Fruit fly (Drosophila melanogaster) whole organism, embryonic: ENCODE results near the gene CG14043.

Experiments
- Abd-B ChIP-seq: fragments of 200-800 bp; sonication (Bioruptor generic); optimal IDR thresholded peaks from 2 replicates; lab custom pipeline; 2018; ENCODE audit warnings: missing biosample characterization, mild to moderate bottlenecking, missing genetic modification characterization, moderate library complexity
- BtbVII ChIP-seq: fragments of 200-800 bp; sonication (Bioruptor generic); optimal IDR thresholded peaks from 3 replicates; lab custom pipeline; 2017; ENCODE audit warnings: missing biosample characterization, mild to moderate bottlenecking, missing genetic modification characterization
- CG10147 ChIP-seq: fragments of 200-800 bp; sonication (Bioruptor generic); optimal IDR thresholded peaks from 2 replicates; lab custom pipeline; 2019; ENCODE audit warnings: missing biosample characterization, mild to moderate bottlenecking, missing genetic modification characterization, moderate library complexity
- CG1024 ChIP-seq: fragments of 200-800 bp; sonication (Bioruptor generic); IDR thresholded peaks from 2 replicates; pipeline ENCODE4 v1.3.6; 2022; ENCODE audit warnings: missing biosample characterization, missing genetic modification characterization
- CG10274 ChIP-seq: fragments of 200-800 bp; sonication (Bioruptor generic); optimal IDR thresholded peaks from 3 replicates; lab custom pipeline; 2017; ENCODE audit warnings: missing biosample characterization, mild to moderate bottlenecking, missing genetic modification characterization
- CG10979 ChIP-seq: fragments of 200-800 bp; sonication (Bioruptor generic); optimal IDR thresholded peaks from 2 replicates; lab custom pipeline; 2018; ENCODE audit warnings: missing biosample characterization, mild to moderate bottlenecking, missing genetic modification characterization, moderate library complexity
- CG11456 ChIP-seq: fragments of 200-800 bp; sonication (Bioruptor generic); IDR thresholded peaks from 3 replicates; pipeline ENCODE4 v1.3.6; 2022; ENCODE audit warnings: missing biosample characterization, missing genetic modification characterization
- CG13775 ChIP-seq: fragments of 200-800 bp; sonication (Bioruptor generic); optimal IDR thresholded peaks from 3 replicates; lab custom pipeline; 2017; ENCODE audit warnings: missing biosample characterization, mild to moderate bottlenecking, missing genetic modification characterization
- CG14441 ChIP-seq: fragments of 200-800 bp; sonication (Bioruptor generic); IDR thresholded peaks from 2 replicates; pipeline ENCODE4 v1.3.6; 2022; ENCODE audit warnings: missing biosample characterization, missing genetic modification characterization
- CG15269 ChIP-seq: fragments of 200-800 bp; sonication (Bioruptor generic); optimal IDR thresholded peaks from 2 replicates; lab custom pipeline; 2018; ENCODE audit warnings: missing biosample characterization, mild to moderate bottlenecking, missing genetic modification characterization, moderate library complexity
- CG1832 ChIP-seq: fragments of 200-800 bp; sonication (Bioruptor generic); optimal IDR thresholded peaks from 2 replicates; lab custom pipeline; 2017; ENCODE audit warnings: missing biosample characterization, mild to moderate bottlenecking, missing genetic modification characterization, inconsistent platforms
- CG18619 ChIP-seq: fragments of 200-800 bp; sonication (Bioruptor generic); optimal IDR thresholded peaks from 3 replicates; lab custom pipeline; 2017; ENCODE audit warnings: missing biosample characterization, mild to moderate bottlenecking, missing genetic modification characterization
- CG2116 ChIP-seq: fragments of 200-800 bp; sonication (Bioruptor generic); optimal IDR thresholded peaks from 3 replicates; lab custom pipeline; 2018; ENCODE audit warnings: missing biosample characterization, mild to moderate bottlenecking, missing genetic modification characterization
- CG2129 ChIP-seq: fragments of 200-800 bp; sonication (Bioruptor generic); IDR thresholded peaks from 2 replicates; pipeline ENCODE4 v1.3.6; 2022; ENCODE audit warnings: missing biosample characterization, missing genetic modification characterization; ENCODE audit not compliant: partially characterized antibody
- CG3407 ChIP-seq: fragments of 200-800 bp; sonication (Bioruptor generic); optimal IDR thresholded peaks from 2 replicates; lab custom pipeline; 2018; ENCODE audit warnings: missing biosample characterization, mild to moderate bottlenecking, missing genetic modification characterization
- CG42726 ChIP-seq: fragments of 200-800 bp; sonication (Bioruptor generic); IDR thresholded peaks from 2 replicates; pipeline ENCODE4 v1.3.6; 2022; ENCODE audit warnings: missing biosample characterization, missing genetic modification characterization; ENCODE audit not compliant: partially characterized antibody
- CG6791 ChIP-seq: fragments of 200-800 bp; sonication (Bioruptor generic); IDR thresholded peaks from 3 replicates; pipeline ENCODE4 v1.3.6; 2022; ENCODE audit warnings: missing biosample characterization, missing genetic modification characterization; ENCODE audit not compliant: partially characterized antibody
- CG6854 ChIP-seq: fragments of 200-800 bp; sonication (Bioruptor generic); optimal IDR thresholded peaks from 3 replicates; lab custom pipeline; 2017; ENCODE audit warnings: missing biosample characterization, mild to moderate bottlenecking, missing genetic modification characterization
- CG7372 ChIP-seq: fragments of 200-800 bp; sonication (Bioruptor generic); IDR thresholded peaks from 2 replicates; pipeline ENCODE4 v1.3.6; 2022; ENCODE audit warnings: missing biosample characterization, missing genetic modification characterization
- D ChIP-seq, 2 experiments: fragments of 200-800 bp in 1 of 2; fragments of >200 bp in 1 of 2; sonication (Bioruptor generic) in 1 of 2; optimal IDR thresholded peaks; 2 replicates in 1 of 2; 3 replicates in 1 of 2; lab custom pipeline; 2017; ENCODE audit warnings: mild to moderate bottlenecking in 1 of 2, missing biosample characterization in 1 of 2, missing genetic modification characterization in 1 of 2, missing genetic modification reagents in 1 of 2
- ERR ChIP-seq: fragments of 200-800 bp; sonication (Bioruptor generic); optimal IDR thresholded peaks from 2 replicates; lab custom pipeline; 2016; ENCODE audit warnings: missing biosample characterization, missing genetic modification characterization
- Ets97D ChIP-seq: fragments of 200-800 bp; sonication (Bioruptor generic); optimal IDR thresholded peaks from 3 replicates; lab custom pipeline; 2016; ENCODE audit warnings: missing biosample characterization, missing genetic modification characterization
- Gug ChIP-seq: fragments of 200-800 bp; sonication (Bioruptor generic); IDR thresholded peaks from 4 replicates; pipeline ENCODE4 v1.3.6; 2022; ENCODE audit warnings: missing biosample characterization, missing genetic modification characterization
- HmgD ChIP-seq: fragments of 200-800 bp; sonication (Bioruptor generic); optimal IDR thresholded peaks from 3 replicates; lab custom pipeline; 2016; ENCODE audit warnings: missing biosample characterization, missing genetic modification characterization
- MESR4 ChIP-seq: fragments of 200-800 bp; sonication (Bioruptor generic); optimal IDR thresholded peaks from 2 replicates; lab custom pipeline; 2018; ENCODE audit warnings: missing biosample characterization, mild to moderate bottlenecking, missing genetic modification characterization, moderate library complexity
- Mrtf ChIP-seq: fragments of 200-800 bp; sonication (Bioruptor generic); IDR thresholded peaks from 3 replicates; pipeline ENCODE4 v1.3.6; 2022; ENCODE audit warnings: missing biosample characterization, missing genetic modification characterization
- NFAT ChIP-seq: fragments of 200-800 bp; sonication (Bioruptor generic); IDR thresholded peaks from 2 replicates; pipeline ENCODE4 v1.3.6; 2022; ENCODE audit warnings: missing biosample characterization, missing genetic modification characterization
- Oli ChIP-seq: fragments of 200-800 bp; sonication (Bioruptor generic); optimal IDR thresholded peaks from 2 replicates; lab custom pipeline; 2018; ENCODE audit warnings: missing biosample characterization, mild to moderate bottlenecking, missing genetic modification characterization, moderate library complexity
- Usf ChIP-seq: fragments of 200-800 bp; sonication (Bioruptor generic); optimal IDR thresholded peaks from 2 replicates; lab custom pipeline; 2017; ENCODE audit warnings: missing genotype, missing biosample characterization, missing genetic modification characterization
- Vsx1 ChIP-seq: fragments of 200-800 bp; sonication (Bioruptor generic); optimal IDR thresholded peaks from 2 replicates; lab custom pipeline; 2017; ENCODE audit warnings: missing biosample characterization, mild to moderate bottlenecking, missing genetic modification characterization, missing genetic modification reagents
- ab ChIP-seq: fragments of 200-800 bp; sonication (Bioruptor generic); optimal IDR thresholded peaks from 2 replicates; lab custom pipeline; 2016; ENCODE audit warnings: missing biosample characterization, missing genetic modification characterization
- abd-A ChIP-seq: fragments of 200-800 bp; sonication (Bioruptor generic); optimal IDR thresholded peaks from 3 replicates; lab custom pipeline; 2019; ENCODE audit warnings: missing biosample characterization, mild to moderate bottlenecking, missing genetic modification characterization, moderate library complexity
- caup ChIP-seq: fragments of 200-800 bp; sonication (Bioruptor generic); optimal IDR thresholded peaks from 3 replicates; lab custom pipeline; 2017; ENCODE audit warnings: missing biosample characterization, mild to moderate bottlenecking, missing genetic modification characterization, moderate library complexity; ENCODE audit not compliant: severe bottlenecking
- cg ChIP-seq: fragments of 200-800 bp; sonication (Bioruptor generic); optimal IDR thresholded peaks from 3 replicates; lab custom pipeline; 2019; ENCODE audit warnings: missing biosample characterization, mild to moderate bottlenecking, missing genetic modification characterization, moderate library complexity
- crol ChIP-seq: fragments of 200-800 bp; sonication (Bioruptor generic); IDR thresholded peaks from 2 replicates; pipeline ENCODE4 v1.3.6; 2022; ENCODE audit warnings: missing biosample characterization, missing genetic modification characterization
- da ChIP-seq: fragments of 200-800 bp; sonication (Bioruptor generic); optimal IDR thresholded peaks from 2 replicates; lab custom pipeline; 2016; ENCODE audit warnings: missing biosample characterization, missing genetic modification characterization
- en ChIP-seq: fragments of 200-800 bp; sonication (Bioruptor generic); optimal IDR thresholded peaks from 2 replicates; lab custom pipeline; 2016; ENCODE audit warnings: missing biosample characterization, missing genetic modification characterization
- eyg ChIP-seq: fragments of 200-800 bp; sonication (Bioruptor generic); optimal IDR thresholded peaks from 3 replicates; lab custom pipeline; 2016; ENCODE audit warnings: missing biosample characterization, missing genetic modification characterization
- inv ChIP-seq: fragments of 200-800 bp; sonication (Bioruptor generic); IDR thresholded peaks from 2 replicates; pipeline ENCODE4 v1.3.6; 2022; ENCODE audit warnings: missing biosample characterization, missing genetic modification characterization; ENCODE audit not compliant: partially characterized antibody
- jigr1 ChIP-seq: fragments of 200-800 bp; sonication (Bioruptor generic); IDR thresholded peaks from 3 replicates; pipeline ENCODE4 v1.3.6; 2022; ENCODE audit warnings: missing biosample characterization, missing genetic modification characterization
- lmd ChIP-seq: fragments of 200-800 bp; sonication (Bioruptor generic); IDR thresholded peaks from 2 replicates; pipeline ENCODE4 v1.3.6; 2022; ENCODE audit warnings: missing biosample characterization, missing genetic modification characterization
- psq ChIP-seq: fragments of 200-800 bp; sonication (Bioruptor generic); optimal IDR thresholded peaks from 2 replicates; lab custom pipeline; 2017; ENCODE audit warnings: missing biosample characterization, missing genetic modification characterization
- seq ChIP-seq: fragments of 200-800 bp; sonication (Bioruptor generic); IDR thresholded peaks from 2 replicates; pipeline ENCODE4 v1.3.6; 2022; ENCODE audit warnings: missing biosample characterization, missing genetic modification characterization
- trh ChIP-seq: fragments of 200-800 bp; sonication (Bioruptor generic); optimal IDR thresholded peaks from 2 replicates; lab custom pipeline; 2016; ENCODE audit warnings: missing biosample characterization, missing genetic modification characterization
- tup ChIP-seq: fragments of 200-800 bp; sonication (Bioruptor generic); optimal IDR thresholded peaks from 2 replicates; lab custom pipeline; 2016; ENCODE audit warnings: missing biosample characterization, mild to moderate bottlenecking, missing genetic modification characterization, moderate library complexity
- tx ChIP-seq: fragments of 200-800 bp; sonication (Bioruptor generic); optimal IDR thresholded peaks from 2 replicates; lab custom pipeline; 2016; ENCODE audit warnings: missing biosample characterization, missing genetic modification characterization
- vvl ChIP-seq: fragments of 200-800 bp; sonication (Bioruptor generic); IDR thresholded peaks from 2 replicates; pipeline ENCODE4 v1.3.6; 2022; ENCODE audit warnings: missing biosample characterization, missing genetic modification characterization
- wek ChIP-seq: fragments of 200-800 bp; sonication (Bioruptor generic); optimal IDR thresholded peaks from 3 replicates; lab custom pipeline; 2018; ENCODE audit warnings: missing biosample characterization, mild to moderate bottlenecking, missing genetic modification characterization, moderate library complexity
- zfh1 ChIP-seq: fragments of 200-800 bp; sonication (Bioruptor generic); IDR thresholded peaks from 3 replicates; pipeline ENCODE4 v1.3.6; 2022; ENCODE audit warnings: missing biosample characterization, missing genetic modification characterization

CG14043 gene

dm6 chr2L:4999389-5000032 lies 28.0 kb downstream of the CG14043 start (continued):
- no peak for TF ChIP-seq CG42726 (GFP tag; lab: Robert Waterston, UW)
- TF ChIP-seq CG10979 (tag; lab: Kevin White, UChicago), result peak; percentile 61
- peak; percentile 82 for TF ChIP-seq lmd
- TF ChIP-seq D (optimal IDR thresholded peaks at IDR 0.05; lab: Kevin White, UChicago), result no peak
- TF ChIP-seq D (GFP tag; optimal IDR thresholded peaks at IDR 0.05; lab: Kevin White, UChicago), result peak; percentile 41
- no peak for TF ChIP-seq psq (GFP tag; lab: Kevin White, UChicago)
- peak; percentile 46 for TF ChIP-seq Usf
- TF ChIP-seq CG7372 (GFP tag; lab: Robert Waterston, UW), result peak; percentile 63
- TF ChIP-seq caup (GFP tag; lab: Kevin White, UChicago), result peak; percentile 41
- peak; percentile 74 for TF ChIP-seq Oli (tag; lab: Kevin White, UChicago)
- no peak for TF ChIP-seq CG2129 (GFP tag; lab: Robert Waterston, UW)
- TF ChIP-seq crol (GFP tag; lab: Robert Waterston, UW), result no peak
- TF ChIP-seq CG11456 (GFP tag; lab: Robert Waterston, UW), result peak; percentile 71
- peak; percentile 44; the same call in 1 of the 2 replicates for TF ChIP-seq seq (GFP tag; lab: Robert Waterston, UW)
- TF ChIP-seq tx (GFP tag; lab: Kevin White, UChicago), result peak; percentile 22
- no peak for TF ChIP-seq Ets97D (GFP tag; lab: Kevin White, UChicago)
- no peak for TF ChIP-seq da (GFP tag; lab: Kevin White, UChicago)
- TF ChIP-seq en (GFP tag; lab: Kevin White, UChicago), result peak; percentile 16
- no peak for TF ChIP-seq cg (GFP tag; lab: Kevin White, UChicago)
- TF ChIP-seq CG13775 (GFP tag; lab: Kevin White, UChicago), result peak; percentile 58
- TF ChIP-seq jigr1 (GFP tag; lab: Robert Waterston, UW), result no peak
- TF ChIP-seq ERR (GFP tag; lab: Kevin White, UChicago), result peak; percentile 12
- peak; percentile 48 for TF ChIP-seq CG18619 (GFP tag; lab: Kevin White, UChicago)
- no peak for TF ChIP-seq ab (GFP tag; lab: Kevin White, UChicago)
- TF ChIP-seq BtbVII (GFP tag; lab: Kevin White, UChicago), result peak; percentile 70
- TF ChIP-seq CG10274 (GFP tag; lab: Kevin White, UChicago), result peak; percentile 28
- TF ChIP-seq trh, result peak; percentile 8
- peak; percentile 80 for TF ChIP-seq CG15269
- peak; percentile 85 for TF ChIP-seq Gug (GFP tag; lab: Robert Waterston, UW)
- no peak for TF ChIP-seq CG6791 (GFP tag; lab: Robert Waterston, UW)
- TF ChIP-seq vvl (GFP tag; lab: Robert Waterston, UW), result peak; percentile 90
- peak; percentile 77; the same call in 2 of the 3 replicates for TF ChIP-seq Mrtf (GFP tag; lab: Robert Waterston, UW)
- no peak for TF ChIP-seq Abd-B
- no peak for TF ChIP-seq CG2116 (GFP tag; lab: Kevin White, UChicago)
- TF ChIP-seq abd-A, result no peak
- no peak for TF ChIP-seq CG1832
- no peak for TF ChIP-seq inv (GFP tag; lab: Robert Waterston, UW)
- peak; percentile 36 for TF ChIP-seq CG6854
- peak; percentile 42 for TF ChIP-seq tup (GFP tag; lab: Kevin White, UChicago)
- peak; percentile 19 for TF ChIP-seq eyg (GFP tag; lab: Kevin White, UChicago)
- no peak for TF ChIP-seq HmgD (GFP tag; lab: Kevin White, UChicago)
- no peak for TF ChIP-seq MESR4 (GFP tag; lab: Kevin White, UChicago)
- TF ChIP-seq NFAT, result peak; percentile 66
- peak; percentile 73; the same call in 1 of the 2 replicates for TF ChIP-seq CG1024 (GFP tag; lab: Robert Waterston, UW)
- peak; percentile 79 for TF ChIP-seq zfh1 (GFP tag; lab: Robert Waterston, UW)
- TF ChIP-seq wek, result no peak
- TF ChIP-seq CG3407, result no peak
- peak; percentile 78 for TF ChIP-seq CG14441 (GFP tag; lab: Robert Waterston, UW)
- peak; percentile 41 for TF ChIP-seq CG10147 (GFP tag; lab: Kevin White, UChicago)
- peak; percentile 35 for TF ChIP-seq Vsx1 (GFP tag; lab: Kevin White, UChicago)
